Fruit fly (Drosophila melanogaster): ENCODE measurements around the gene Ets21C.

Gene Ets21C

DNA sequence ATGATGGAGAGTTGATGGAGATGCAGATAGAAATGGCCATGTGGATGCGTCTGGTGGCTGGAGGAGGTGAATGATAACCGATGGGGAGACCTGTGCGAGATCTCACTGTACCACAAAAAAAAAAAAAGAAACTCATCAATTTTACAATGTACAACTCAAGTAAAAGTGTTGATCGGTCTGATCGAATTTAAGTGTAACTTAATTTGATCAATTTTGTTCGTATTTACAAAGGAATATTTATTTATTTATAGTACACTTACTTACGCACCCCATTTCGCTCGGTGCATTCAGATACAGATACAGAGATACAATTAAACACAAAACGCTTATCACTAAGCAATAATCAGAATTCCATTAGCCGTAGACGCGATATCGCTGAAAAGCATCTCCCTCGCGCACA, 30.0 kb downstream of the Ets21C start (continued):
- TF ChIP-seq CG15601 (tag; optimal IDR thresholded peaks at IDR 0.05) (peak; percentile 48), croc (GFP tag; conservative IDR thresholded peaks at IDR 0.05) (peak; percentile 62; the same call in 2 of the 3 replicates), B-H2 (GFP tag; optimal IDR thresholded peaks at IDR 0.05) (no peak), Oaz (GFP tag; IDR thresholded peaks at IDR 0.05) (0 out of 2 replicates have a peak, but pooled peaks have one; percentile 15), dmrt11E (tag; optimal IDR thresholded peaks at IDR 0.05) (peak; percentile 82), Hsf (GFP tag; optimal IDR thresholded peaks at IDR 0.05) (peak; percentile 48), aop (GFP tag; IDR thresholded peaks at IDR 0.05) (no peak), chif (GFP tag; optimal IDR thresholded peaks at IDR 0.05) (peak in 1 of 2 experiments; percentile 6), unpg (GFP tag; optimal IDR thresholded peaks at IDR 0.05) (peak; percentile 66), CG7556 (GFP tag; optimal IDR thresholded peaks at IDR 0.05) (peak; percentile 27), nom (GFP tag; optimal IDR thresholded peaks at IDR 0.05) (no peak), CG4730 (GFP tag; IDR thresholded peaks at IDR 0.05) (peak; percentile 40; the same call in 1 of the 2 replicates), Mad (GFP tag; optimal IDR thresholded peaks at IDR 0.05) (no peak), CG17361 (GFP tag; IDR thresholded peaks at IDR 0.05) (peak; percentile 48; the same call in 2 of the 3 replicates), BEAF-32 (GFP tag; optimal IDR thresholded peaks at IDR 0.05) (no peak), dmrt99B (tag; optimal IDR thresholded peaks at IDR 0.05) (peak; percentile 70), CG9797 (GFP tag; optimal IDR thresholded peaks at IDR 0.05) (no peak), CG14050 (GFP tag; IDR thresholded peaks at IDR 0.05) (0 out of 3 replicates have a peak, but pooled peaks have one; percentile 29), CG10462 (GFP tag; optimal IDR thresholded peaks at IDR 0.05) (peak; percentile 5), CG14441 (GFP tag; IDR thresholded peaks at IDR 0.05) (peak; percentile 54; the same call in 1 of the 2 replicates), bigmax (GFP tag; optimal IDR thresholded peaks at IDR 0.05) (no peak), dati (GFP tag; IDR thresholded peaks at IDR 0.05) (peak; percentile 48; the same call in 1 of the 2 replicates), CG7786 (GFP tag; optimal IDR thresholded peaks at IDR 0.05) (no peak), Side (GFP tag; optimal IDR thresholded peaks at IDR 0.05) (no peak), HmgZ (tag; optimal IDR thresholded peaks at IDR 0.05) (no peak), CG13775 (GFP tag; optimal IDR thresholded peaks at IDR 0.05) (peak; percentile 44), Sin3A (optimal IDR thresholded peaks at IDR 0.05) (no peak), sens (GFP tag) (peak; percentile 91), CG8924 (tag; optimal IDR thresholded peaks at IDR 0.05) (no peak), wek (GFP tag; optimal IDR thresholded peaks at IDR 0.05) (no peak), CG8944 (GFP tag; optimal IDR thresholded peaks at IDR 0.05) (peak; percentile 4), lbe (GFP tag; optimal IDR thresholded peaks at IDR 0.05) (no peak), ab (GFP tag; optimal IDR thresholded peaks at IDR 0.05) (no peak), gfzf (GFP tag; optimal IDR thresholded peaks at IDR 0.05) (no peak), CG6654 (GFP tag; optimal IDR thresholded peaks at IDR 0.05) (peak; percentile 19), sima (GFP tag; optimal IDR thresholded peaks at IDR 0.05) (no peak), tna (GFP tag; IDR thresholded peaks at IDR 0.05; ENCODE audit: partially characterized antibody) (no peak), Dek (tag; optimal IDR thresholded peaks at IDR 0.05) (no peak), CG15479 (GFP tag; optimal IDR thresholded peaks at IDR 0.05) (no peak), Meics (GFP tag; optimal IDR thresholded peaks at IDR 0.05) (no peak), h (optimal IDR thresholded peaks at IDR 0.05) (no peak), CG14710 (tag; optimal IDR thresholded peaks at IDR 0.05) (peak; percentile 45), psq (GFP tag; optimal IDR thresholded peaks at IDR 0.05) (no peak), scrt (GFP tag; optimal IDR thresholded peaks at IDR 0.05) (no peak), CG9727 (GFP tag; optimal IDR thresholded peaks at IDR 0.05) (peak; percentile 47), bbx (GFP tag; IDR thresholded peaks at IDR 0.05; ENCODE audit: partially characterized antibody) (no peak), CkIIα-i1 (GFP tag; IDR thresholded peaks at IDR 0.05) (no peak), CG34376 (GFP tag; optimal IDR thresholded peaks at IDR 0.05) (no peak), CG12071 (GFP tag; optimal IDR thresholded peaks at IDR 0.05) (no peak), seq (GFP tag; IDR thresholded peaks at IDR 0.05) (0 out of 2 replicates have a peak, but pooled peaks have one; percentile 29), so (GFP tag; IDR thresholded peaks at IDR 0.05) (no peak; the same call in 2 of the 3 replicates)

All from whole organism, embryonic.